Worm (Caenorhabditis elegans) whole organism, mixed stage, embryonic: ENCODE results near the gene C40A11.7.

Experiments
- hlh-1 ChIP-seq: fragments of 150-350 bp; optimal IDR thresholded peaks from 2 replicates; lab custom pipeline; 2014; ENCODE audit warnings: missing biosample characterization, missing genetic modification reagents, missing genetic modification characterization
- snpc-4 ChIP-seq: fragments of 150-350 bp; optimal IDR thresholded peaks from 2 replicates; lab custom pipeline; 2014; ENCODE audit warnings: missing biosample characterization, missing genetic modification characterization
- unc-62 ChIP-seq: fragments of 150-350 bp; optimal IDR thresholded peaks from 2 replicates; lab custom pipeline; 2014; ENCODE audit warnings: missing biosample characterization, missing genetic modification reagents, missing genetic modification characterization
- ztf-11 ChIP-seq: fragments of 150-350 bp; optimal IDR thresholded peaks from 2 replicates; lab custom pipeline; 2014; ENCODE audit warnings: missing biosample characterization, missing genetic modification characterization

DNA sequence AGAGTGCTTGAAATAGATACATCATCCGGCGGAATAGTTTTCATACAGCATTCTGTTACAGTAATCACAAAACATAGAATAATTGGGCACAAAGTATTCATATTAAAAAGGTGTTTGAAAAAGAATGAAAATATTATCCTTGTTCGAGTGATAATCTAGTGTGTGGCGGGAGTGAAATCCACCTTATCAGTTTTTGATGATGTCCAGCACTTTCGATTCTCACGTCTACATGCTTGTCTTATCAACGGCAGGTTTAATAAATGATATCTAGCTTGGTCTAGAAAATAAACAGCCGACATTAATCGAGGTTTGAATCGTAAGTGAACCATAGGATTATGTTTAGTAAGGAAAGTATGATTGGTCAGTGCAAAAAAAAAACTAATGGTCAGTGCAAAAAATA, 40.4 kb downstream of the C40A11.7 start, which contains the start of gene R52.5:
- no peak for TF ChIP-seq unc-62 (GFP tag; lab: Kevin White, UChicago)
- no peak for TF ChIP-seq ztf-11 (tag; lab: Kevin White, UChicago)
- no peak for TF ChIP-seq hlh-1 (tag; lab: Kevin White, UChicago)
- TF ChIP-seq snpc-4: no peak
